Fruit fly (Drosophila melanogaster) whole organism, embryonic: ENCODE measurements around the gene CG15145.
A peak's percentile ranks its signal among the peaks of the same experiment; 100 is the strongest.

Experiments used
- Adf1 ChIP-seq: fragments of 200-800 bp; sonication (Bioruptor generic); IDR thresholded peaks from 2 replicates; pipeline ENCODE4 v1.3.6; 2022; ENCODE audit warnings: missing biosample characterization, missing genetic modification characterization
- CG10321 ChIP-seq: fragments of 200-800 bp; sonication (Bioruptor generic); IDR thresholded peaks from 2 replicates; pipeline ENCODE4 v1.3.6; 2022; ENCODE audit warnings: missing biosample characterization, missing genetic modification characterization
- CG11085 ChIP-seq: fragments of 200-800 bp; sonication (Bioruptor generic); IDR thresholded peaks from 2 replicates; pipeline ENCODE4 v1.3.6; 2022; ENCODE audit warnings: missing biosample characterization, missing genetic modification characterization
- CG11504 ChIP-seq: fragments of 200-800 bp; sonication (Bioruptor generic); optimal IDR thresholded peaks from 3 replicates; lab custom pipeline; 2019; ENCODE audit warnings: missing biosample characterization, mild to moderate bottlenecking, missing genetic modification characterization, moderate library complexity
- CG1233 ChIP-seq: fragments of 200-800 bp; sonication (Bioruptor generic); optimal IDR thresholded peaks from 4 replicates; lab custom pipeline; 2018; ENCODE audit warnings: missing biosample characterization, mild to moderate bottlenecking, missing genetic modification characterization
- CG13296 ChIP-seq: fragments of 200-800 bp; sonication (Bioruptor generic); optimal IDR thresholded peaks from 3 replicates; lab custom pipeline; 2018; ENCODE audit warnings: missing biosample characterization, mild to moderate bottlenecking, missing genetic modification characterization
- CG13424 ChIP-seq: fragments of 200-800 bp; sonication (Bioruptor generic); optimal IDR thresholded peaks from 2 replicates; lab custom pipeline; 2019; ENCODE audit warnings: missing biosample characterization, mild to moderate bottlenecking, missing genetic modification characterization, moderate library complexity
- CG13894 ChIP-seq: fragments of 200-800 bp; sonication (Bioruptor generic); optimal IDR thresholded peaks from 3 replicates; lab custom pipeline; 2018; ENCODE audit warnings: missing biosample characterization, mild to moderate bottlenecking, missing genetic modification characterization, moderate library complexity
- CG18599 ChIP-seq: fragments of 200-800 bp; sonication (Bioruptor generic); optimal IDR thresholded peaks from 3 replicates; lab custom pipeline; 2017; ENCODE audit warnings: missing biosample characterization, missing genetic modification characterization, mild to moderate bottlenecking, moderate library complexity, missing genetic modification reagents
- CG18619 ChIP-seq: fragments of 200-800 bp; sonication (Bioruptor generic); optimal IDR thresholded peaks from 3 replicates; lab custom pipeline; 2017; ENCODE audit warnings: missing biosample characterization, mild to moderate bottlenecking, missing genetic modification characterization
- CG4360 ChIP-seq: fragments of 200-800 bp; sonication (Bioruptor generic); IDR thresholded peaks from 2 replicates; pipeline ENCODE4 v1.3.6; 2022; ENCODE audit warnings: missing biosample characterization, missing genetic modification characterization
- CG7963 ChIP-seq: fragments of 200-800 bp; sonication (Bioruptor generic); IDR thresholded peaks from 3 replicates; pipeline ENCODE4 v1.3.6; 2022; ENCODE audit warnings: missing biosample characterization, missing genetic modification characterization; ENCODE audit not compliant: partially characterized antibody
- CG8924 ChIP-seq: fragments of 200-800 bp; optimal IDR thresholded peaks from 3 replicates; lab custom pipeline; 2019; ENCODE audit warnings: missing biosample characterization, mild to moderate bottlenecking, missing genetic modification characterization, moderate library complexity
- CoRest ChIP-seq: fragments of 200-800 bp; sonication (Bioruptor generic); optimal IDR thresholded peaks from 3 replicates; lab custom pipeline; 2018; ENCODE audit warnings: missing biosample characterization, mild to moderate bottlenecking, missing genetic modification characterization, moderate library complexity
- Fer1 ChIP-seq: fragments of 200-800 bp; sonication (Bioruptor generic); optimal IDR thresholded peaks from 2 replicates; lab custom pipeline; 2017; ENCODE audit warnings: missing biosample characterization, mild to moderate bottlenecking, missing genetic modification characterization
- H15 ChIP-seq: fragments of 200-800 bp; sonication (Bioruptor generic); IDR thresholded peaks from 3 replicates; pipeline ENCODE4 v1.3.6; 2022; ENCODE audit warnings: missing biosample characterization, missing genetic modification characterization
- Mes4 ChIP-seq: fragments of 200-800 bp; sonication (Bioruptor generic); optimal IDR thresholded peaks from 2 replicates; lab custom pipeline; 2016; ENCODE audit warnings: missing biosample characterization, missing genetic modification characterization
- Neu2 ChIP-seq: fragments of 200-800 bp; sonication (Bioruptor generic); optimal IDR thresholded peaks from 3 replicates; lab custom pipeline; 2016; ENCODE audit warnings: missing biosample characterization, missing genetic modification characterization, borderline replicate concordance
- Nf-YA ChIP-seq: fragments of 200-800 bp; sonication (Bioruptor generic); IDR thresholded peaks from 2 replicates; pipeline ENCODE4 v1.3.6; 2022; ENCODE audit warnings: missing biosample characterization, missing genetic modification characterization
- Nf-YB ChIP-seq: fragments of 200-800 bp; sonication (Bioruptor generic); optimal IDR thresholded peaks from 3 replicates; lab custom pipeline; 2019; ENCODE audit warnings: missing biosample characterization, mild to moderate bottlenecking, missing genetic modification characterization, moderate library complexity
- Nf-YC ChIP-seq: fragments of 200-800 bp; optimal IDR thresholded peaks from 3 replicates; lab custom pipeline; 2019; ENCODE audit warnings: missing biosample characterization, mild to moderate bottlenecking, missing genetic modification characterization, moderate library complexity
- NfI ChIP-seq: fragments of 200-800 bp; sonication (Bioruptor generic); optimal IDR thresholded peaks from 3 replicates; lab custom pipeline; 2018; ENCODE audit warnings: missing biosample characterization, mild to moderate bottlenecking, missing genetic modification characterization, moderate library complexity
- Oaz ChIP-seq: fragments of 200-800 bp; sonication (Bioruptor generic); IDR thresholded peaks from 2 replicates; pipeline ENCODE4 v1.3.6; 2022; ENCODE audit warnings: missing biosample characterization, missing genetic modification characterization
- PHDP ChIP-seq: fragments of 200-800 bp; sonication (Bioruptor generic); optimal IDR thresholded peaks from 3 replicates; lab custom pipeline; 2018; ENCODE audit warnings: missing biosample characterization, mild to moderate bottlenecking, missing genetic modification characterization, moderate library complexity
- Ssrp ChIP-seq: fragments of 200-800 bp; sonication (Bioruptor generic); optimal IDR thresholded peaks from 2 replicates; lab custom pipeline; 2018; ENCODE audit warnings: missing biosample characterization, mild to moderate bottlenecking, missing genetic modification characterization, moderate library complexity
- Taf1 ChIP-seq: fragments of 200-800 bp; sonication (Bioruptor generic); IDR thresholded peaks from 2 replicates; pipeline ENCODE4 v1.3.6; 2022; ENCODE audit warnings: missing biosample characterization, missing genetic modification characterization
- abd-A ChIP-seq: fragments of 200-800 bp; sonication (Bioruptor generic); optimal IDR thresholded peaks from 3 replicates; lab custom pipeline; 2019; ENCODE audit warnings: missing biosample characterization, mild to moderate bottlenecking, missing genetic modification characterization, moderate library complexity
- az2 ChIP-seq: fragments of 200-800 bp; sonication (Bioruptor generic); optimal IDR thresholded peaks from 3 replicates; lab custom pipeline; 2016; ENCODE audit warnings: missing biosample characterization, missing genetic modification characterization
- caup ChIP-seq: fragments of 200-800 bp; sonication (Bioruptor generic); optimal IDR thresholded peaks from 3 replicates; lab custom pipeline; 2017; ENCODE audit warnings: missing biosample characterization, mild to moderate bottlenecking, missing genetic modification characterization, moderate library complexity; ENCODE audit not compliant: severe bottlenecking
- cg ChIP-seq: fragments of 200-800 bp; sonication (Bioruptor generic); optimal IDR thresholded peaks from 3 replicates; lab custom pipeline; 2019; ENCODE audit warnings: missing biosample characterization, mild to moderate bottlenecking, missing genetic modification characterization, moderate library complexity
- crol ChIP-seq: fragments of 200-800 bp; sonication (Bioruptor generic); IDR thresholded peaks from 2 replicates; pipeline ENCODE4 v1.3.6; 2022; ENCODE audit warnings: missing biosample characterization, missing genetic modification characterization
- h ChIP-seq: fragments of >200 bp; optimal IDR thresholded peaks from 2 replicates; lab custom pipeline; 2017
- ind ChIP-seq: fragments of 200-800 bp; sonication (Bioruptor generic); optimal IDR thresholded peaks from 3 replicates; lab custom pipeline; 2016; ENCODE audit warnings: missing biosample characterization, missing genetic modification characterization
- lab ChIP-seq: fragments of 200-800 bp; sonication (Bioruptor generic); optimal IDR thresholded peaks from 3 replicates; lab custom pipeline; 2017; ENCODE audit warnings: missing biosample characterization, missing genetic modification characterization, mild to moderate bottlenecking, moderate library complexity, missing genetic modification reagents
- nerfin-1 ChIP-seq: fragments of 200-800 bp; sonication (Bioruptor generic); optimal IDR thresholded peaks from 3 replicates; lab custom pipeline; 2019; ENCODE audit warnings: missing biosample characterization, mild to moderate bottlenecking, missing genetic modification characterization, moderate library complexity
- pb ChIP-seq: fragments of 200-800 bp; sonication (Bioruptor generic); optimal IDR thresholded peaks from 3 replicates; lab custom pipeline; 2016; ENCODE audit warnings: missing biosample characterization, missing genetic modification characterization
- pho ChIP-seq: fragments of 200-800 bp; sonication (Bioruptor generic); optimal IDR thresholded peaks from 2 replicates; lab custom pipeline; 2016; ENCODE audit warnings: missing biosample characterization, missing genetic modification characterization
- pros ChIP-seq: fragments of 200-800 bp; sonication (Bioruptor generic); optimal IDR thresholded peaks from 3 replicates; lab custom pipeline; 2019; ENCODE audit warnings: missing biosample characterization, mild to moderate bottlenecking, missing genetic modification characterization, moderate library complexity
- scrt ChIP-seq: fragments of 200-800 bp; sonication (Bioruptor generic); optimal IDR thresholded peaks from 2 replicates; lab custom pipeline; 2018; ENCODE audit warnings: missing biosample characterization, mild to moderate bottlenecking, missing genetic modification characterization, moderate library complexity
- sens ChIP-seq: fragments of 200-800 bp; sonication (Bioruptor generic); peaks from one replicate; lab custom pipeline; 2016; ENCODE audit warnings: missing biosample characterization, missing genetic modification characterization
- seq ChIP-seq: fragments of 200-800 bp; sonication (Bioruptor generic); IDR thresholded peaks from 2 replicates; pipeline ENCODE4 v1.3.6; 2022; ENCODE audit warnings: missing biosample characterization, missing genetic modification characterization
- sqz ChIP-seq: fragments of 200-800 bp; sonication (Bioruptor generic); optimal IDR thresholded peaks from 3 replicates; lab custom pipeline; 2018; ENCODE audit warnings: missing biosample characterization, mild to moderate bottlenecking, missing genetic modification characterization
- unpg ChIP-seq: fragments of 200-800 bp; sonication (Bioruptor generic); optimal IDR thresholded peaks from 3 replicates; lab custom pipeline; 2018; ENCODE audit warnings: missing biosample characterization, mild to moderate bottlenecking, missing genetic modification characterization, moderate library complexity
- z ChIP-seq: fragments of 200-800 bp; sonication (Bioruptor generic); IDR thresholded peaks from 3 replicates; pipeline ENCODE4 v1.3.6; 2022; ENCODE audit warnings: missing biosample characterization, missing genetic modification characterization

CG15145 gene

DNA sequence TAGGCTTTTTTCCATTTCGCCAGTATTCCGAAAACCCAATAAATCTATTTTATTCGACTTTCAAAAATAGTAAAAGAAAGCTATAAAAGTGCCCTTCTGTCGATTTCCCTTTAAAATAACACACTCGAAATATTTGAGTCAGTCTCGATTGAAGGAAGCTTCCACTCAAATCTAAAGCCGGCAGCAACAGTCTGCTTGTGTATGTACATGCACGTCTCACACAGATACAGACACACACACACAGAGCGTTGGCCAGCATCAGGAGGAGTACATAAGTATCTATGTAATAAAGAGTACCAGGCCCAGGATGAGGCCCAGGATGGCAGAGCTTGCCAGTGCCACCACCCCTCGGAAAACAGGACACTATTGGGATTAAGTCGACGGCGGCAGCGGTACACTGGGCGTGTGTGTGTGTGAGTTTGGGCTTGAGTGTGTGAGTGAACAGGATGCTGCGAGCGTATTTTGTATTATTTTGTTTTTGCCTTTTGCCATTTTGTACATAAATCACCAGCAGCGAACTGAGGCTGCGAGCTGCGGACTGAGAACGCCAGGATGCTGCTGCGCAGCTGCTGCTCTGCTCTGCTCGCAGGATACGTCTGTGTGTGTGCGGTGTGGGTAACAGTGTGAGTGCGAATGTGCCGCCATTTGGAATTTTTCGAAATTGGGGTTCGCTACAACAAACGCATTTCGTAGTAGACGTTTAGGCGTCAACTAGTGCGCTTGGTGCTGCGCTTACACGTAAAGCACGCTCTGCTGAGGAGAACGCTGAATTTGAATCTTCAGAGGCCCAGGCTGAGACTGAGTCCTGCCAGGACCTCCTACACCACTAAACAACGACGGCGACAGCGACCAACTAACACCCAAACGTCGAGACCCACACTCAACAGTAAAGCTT is 28.3 kb upstream of the CG15145 start (continued):
- TF ChIP-seq CG18599 (peak; percentile 18), Taf1 (GFP tag; lab: Robert Waterston, UW) (no peak), Nf-YA (GFP tag; lab: Robert Waterston, UW) (no peak), h (lab: Kevin White, UChicago) (no peak), Oaz (GFP tag; lab: Robert Waterston, UW) (no peak), cg (GFP tag; lab: Kevin White, UChicago) (peak; percentile 77)

DNA sequence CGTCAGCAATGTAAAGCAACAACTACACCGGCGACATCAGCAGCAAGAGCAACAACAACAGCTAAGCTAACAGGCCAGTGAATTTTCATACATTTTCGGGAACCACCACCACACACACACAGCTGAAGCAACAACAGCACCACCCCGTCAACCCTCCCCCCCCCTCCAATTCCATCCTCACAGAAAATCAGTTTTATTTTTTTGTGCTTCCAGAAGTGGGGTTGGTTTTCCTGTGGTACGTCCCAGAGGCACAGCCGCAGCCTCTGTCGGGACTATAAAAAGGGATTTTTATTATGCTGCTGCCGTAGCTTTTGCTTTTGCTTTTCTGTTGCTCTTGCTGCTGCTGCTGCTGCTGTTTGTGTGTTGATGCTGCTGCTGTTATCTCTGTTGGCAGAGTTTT is 27.2 kb upstream of the CG15145 start:
- TF ChIP-seq NfI (GFP tag; lab: Kevin White, UChicago) = no peak
- TF ChIP-seq scrt (GFP tag; lab: Kevin White, UChicago) = peak; percentile 60
- TF ChIP-seq pros (GFP tag; lab: Kevin White, UChicago) = peak; percentile 9
- TF ChIP-seq CG10321 (GFP tag; lab: Robert Waterston, UW) = no peak
- no peak for TF ChIP-seq CG1233 (GFP tag; lab: Kevin White, UChicago)
- TF ChIP-seq abd-A (tag; lab: Kevin White, UChicago) = peak; percentile 96
- peak; percentile 87 for TF ChIP-seq crol (GFP tag; lab: Robert Waterston, UW)
- TF ChIP-seq seq (GFP tag; lab: Robert Waterston, UW) = peak; percentile 24; the same call in 1 of the 2 replicates
- peak; percentile 28 for TF ChIP-seq cg (GFP tag; lab: Kevin White, UChicago)
- no peak for TF ChIP-seq Neu2 (GFP tag; lab: Kevin White, UChicago)
- no peak for TF ChIP-seq CG18619 (GFP tag; lab: Kevin White, UChicago)
- TF ChIP-seq H15 (GFP tag; lab: Robert Waterston, UW) = 0 out of 3 replicates have a peak, but pooled peaks have one; percentile 24
- peak; percentile 17 for TF ChIP-seq CG18599
- TF ChIP-seq pho (GFP tag; lab: Kevin White, UChicago) = no peak
- no peak for TF ChIP-seq Ssrp (tag; lab: Kevin White, UChicago)
- peak; percentile 69 for TF ChIP-seq CG11504 (tag; lab: Kevin White, UChicago)
- peak; percentile 77; the same call in 1 of the 3 replicates for TF ChIP-seq z
- peak; percentile 29 for TF ChIP-seq CG13894 (tag; lab: Kevin White, UChicago)
- no peak for TF ChIP-seq sens (GFP tag; lab: Kevin White, UChicago)
- TF ChIP-seq sqz (GFP tag; lab: Kevin White, UChicago) = peak; percentile 63
- TF ChIP-seq CG4360 = peak; percentile 77
- peak; percentile 33 for TF ChIP-seq nerfin-1 (tag; lab: Kevin White, UChicago)
- peak; percentile 85 for TF ChIP-seq Adf1 (GFP tag; lab: Robert Waterston, UW)

DNA sequence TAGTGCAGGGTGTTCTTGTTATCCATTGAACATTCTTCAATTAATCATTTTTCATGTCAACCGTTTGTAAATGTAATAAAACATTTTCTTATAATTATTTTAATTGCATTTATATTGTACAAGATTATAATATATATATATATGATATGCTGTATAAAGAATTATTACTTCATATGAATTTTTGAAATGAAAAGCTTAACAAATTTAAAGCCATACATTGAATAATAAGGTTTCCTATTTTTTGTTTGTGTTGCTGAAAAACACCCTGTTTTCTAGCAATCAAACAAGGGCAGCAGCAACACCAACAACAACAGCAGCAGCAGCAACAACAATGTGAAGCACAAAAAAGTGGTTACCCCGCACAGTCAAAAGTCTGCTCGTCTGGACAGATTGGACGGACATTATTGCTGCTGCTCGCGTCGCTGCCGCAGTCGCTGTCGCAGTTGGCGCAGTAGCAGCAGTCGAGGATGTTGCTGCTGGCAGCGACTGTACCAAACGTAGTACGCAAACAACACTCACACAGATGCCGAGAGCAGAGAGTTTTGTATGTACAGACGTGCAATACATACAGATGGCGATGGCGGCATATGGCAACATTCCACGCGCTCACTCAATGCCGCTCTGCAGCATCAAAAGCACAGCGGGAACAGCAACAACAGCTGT is 26.2 kb upstream of the CG15145 start:
- peak; percentile 61 for TF ChIP-seq CG13296
- no peak for TF ChIP-seq pho (GFP tag; lab: Kevin White, UChicago)
- TF ChIP-seq lab (GFP tag; lab: Kevin White, UChicago) = peak; percentile 70
- TF ChIP-seq CG8924 (tag; lab: Kevin White, UChicago) = peak; percentile 68
- peak; percentile 56 for TF ChIP-seq Fer1 (GFP tag; lab: Kevin White, UChicago)
- TF ChIP-seq ind (GFP tag; lab: Kevin White, UChicago) = peak; percentile 6
- TF ChIP-seq unpg (GFP tag; lab: Kevin White, UChicago) = peak; percentile 55
- TF ChIP-seq Mes4 (GFP tag; lab: Kevin White, UChicago) = no peak
- TF ChIP-seq CG7963 (GFP tag; lab: Robert Waterston, UW) = no peak
- TF ChIP-seq az2 (GFP tag; lab: Kevin White, UChicago) = no peak
- peak; percentile 59 for TF ChIP-seq CG13424 (tag; lab: Kevin White, UChicago)
- peak; percentile 17 for TF ChIP-seq scrt (GFP tag; lab: Kevin White, UChicago)
- TF ChIP-seq Nf-YC (tag; lab: Kevin White, UChicago) = peak; percentile 30
- peak; percentile 54 for TF ChIP-seq CoRest (tag; lab: Kevin White, UChicago)
- TF ChIP-seq CG11085 (GFP tag; lab: Robert Waterston, UW) = 0 out of 2 replicates have a peak, but pooled peaks have one; percentile 8
- peak; percentile 19 for TF ChIP-seq caup
- TF ChIP-seq Nf-YB (GFP tag; lab: Kevin White, UChicago) = peak; percentile 31
- TF ChIP-seq pb (GFP tag; lab: Kevin White, UChicago) = no peak
- TF ChIP-seq PHDP (tag; lab: Kevin White, UChicago) = peak; percentile 72
